5 fruit fly cellular contexts compared by ENCODE assay signal in genomic region chrX:10474625-10475024, dm6.
TF ChIP-seq lines count a peak whose summit lies in the region.

Gene nocte (minus strand): TSS chrX:10474675.

- TF ChIP-seq CTCF in whole organism, embryonic (GFP tag; optimal IDR thresholded peaks at IDR 0.05; lab: Kevin White, UChicago): no peak

TF ChIP-seq in whole organism, adult, 20 proteins besides CTCF, POLR2A, EP300 and RAD21 (continues in another document):
- TF ChIP-seq CG11617 (GFP tag; optimal IDR thresholded peaks at IDR 0.05; lab: Kevin White, UChicago) (peak; percentile 26), CG33017 (tag; optimal IDR thresholded peaks at IDR 0.05; lab: Kevin White, UChicago) (no peak), toe (GFP tag; optimal IDR thresholded peaks at IDR 0.05; lab: Kevin White, UChicago) (peak; percentile 26), Clk (GFP tag; optimal IDR thresholded peaks at IDR 0.05; lab: Kevin White, UChicago) (no peak), bab1 (GFP tag; optimal IDR thresholded peaks at IDR 0.05; lab: Kevin White, UChicago) (peak; percentile 50), Crg-1 (GFP tag; optimal IDR thresholded peaks at IDR 0.05; lab: Kevin White, UChicago) (peak; percentile 11), Mnt (GFP tag; optimal IDR thresholded peaks at IDR 0.05; lab: Kevin White, UChicago) (peak; percentile 51), CG1620 (GFP tag; optimal IDR thresholded peaks at IDR 0.05; lab: Kevin White, UChicago) (peak; percentile 67), CG12768 (GFP tag; optimal IDR thresholded peaks at IDR 0.05; lab: Kevin White, UChicago) (no peak), Hr96 (GFP tag; optimal IDR thresholded peaks at IDR 0.05; lab: Kevin White, UChicago) (no peak), pad (GFP tag; optimal IDR thresholded peaks at IDR 0.05; lab: Kevin White, UChicago) (no peak), tj (GFP tag; optimal IDR thresholded peaks at IDR 0.05; lab: Kevin White, UChicago) (no peak), CG5204 (GFP tag; optimal IDR thresholded peaks at IDR 0.05; lab: Kevin White, UChicago) (no peak), cic (GFP tag; optimal IDR thresholded peaks at IDR 0.05; lab: Kevin White, UChicago) (no peak), CG7045 (GFP tag; optimal IDR thresholded peaks at IDR 0.05; lab: Kevin White, UChicago) (no peak), ovo (GFP tag; optimal IDR thresholded peaks at IDR 0.05; lab: Kevin White, UChicago) (peak; percentile 6), CG14711 (tag; optimal IDR thresholded peaks at IDR 0.05; lab: Kevin White, UChicago) (peak; percentile 60), cnc (optimal IDR thresholded peaks at IDR 0.05; lab: Kevin White, UChicago) (no peak), CG7101 (tag; optimal IDR thresholded peaks at IDR 0.05; lab: Kevin White, UChicago) (peak; percentile 4)

TF ChIP-seq in whole organism, embryonic, 481 proteins besides CTCF, POLR2A, EP300 and RAD21 (continues in another document):
- TF ChIP-seq bowl (GFP tag; IDR thresholded peaks at IDR 0.05; lab: Robert Waterston, UW) (no peak), bab2 (GFP tag; optimal IDR thresholded peaks at IDR 0.05; lab: Kevin White, UChicago) (peak; percentile 35), HHEX (GFP tag; optimal IDR thresholded peaks at IDR 0.05; lab: Kevin White, UChicago) (no peak), h (optimal IDR thresholded peaks at IDR 0.05; lab: Kevin White, UChicago) (no peak), CG9876 (GFP tag; optimal IDR thresholded peaks at IDR 0.05; lab: Kevin White, UChicago) (no peak), CG11085 (GFP tag; IDR thresholded peaks at IDR 0.05; lab: Robert Waterston, UW) (no peak), CG2678 (tag; optimal IDR thresholded peaks at IDR 0.05; lab: Kevin White, UChicago) (no peak), CG8388 (GFP tag; optimal IDR thresholded peaks at IDR 0.05; lab: Kevin White, UChicago) (no peak), CG12155 (GFP tag; optimal IDR thresholded peaks at IDR 0.05; lab: Kevin White, UChicago) (peak; percentile 11), Sox100B (GFP tag; optimal IDR thresholded peaks at IDR 0.05; lab: Kevin White, UChicago) (no peak), C15 (GFP tag; IDR thresholded peaks at IDR 0.05; lab: Robert Waterston, UW) (no peak), CG8290 (GFP tag; optimal IDR thresholded peaks at IDR 0.05; lab: Kevin White, UChicago) (no peak), CG8290 (tag; optimal IDR thresholded peaks at IDR 0.05; lab: Kevin White, UChicago) (peak in 1 of 2 experiments; percentile 4), Optix (GFP tag; IDR thresholded peaks at IDR 0.05; lab: Robert Waterston, UW) (no peak), MESR4 (GFP tag; optimal IDR thresholded peaks at IDR 0.05; lab: Kevin White, UChicago) (peak; percentile 8), HmgZ (tag; optimal IDR thresholded peaks at IDR 0.05; lab: Kevin White, UChicago) (no peak), az2 (GFP tag; optimal IDR thresholded peaks at IDR 0.05; lab: Kevin White, UChicago) (no peak), pum (GFP tag; optimal IDR thresholded peaks at IDR 0.05; lab: Kevin White, UChicago) (no peak), CG12659 (GFP tag; optimal IDR thresholded peaks at IDR 0.05; lab: Kevin White, UChicago) (peak; percentile 63), pzg (GFP tag; optimal IDR thresholded peaks at IDR 0.05; lab: Kevin White, UChicago) (peak; percentile 56)

TF ChIP-seq in whole organism, prepupa, 60 proteins besides CTCF, POLR2A, EP300 and RAD21:
- no peak for TF ChIP-seq fd59A (GFP tag; optimal IDR thresholded peaks at IDR 0.05; lab: Kevin White, UChicago)
- TF ChIP-seq CG8119 (GFP tag; IDR thresholded peaks at IDR 0.05; lab: Robert Waterston, UW): no peak
- peak; percentile 19 for TF ChIP-seq CG31627 (GFP tag; optimal IDR thresholded peaks at IDR 0.05; lab: Kevin White, UChicago)
- TF ChIP-seq esn (GFP tag; optimal IDR thresholded peaks at IDR 0.05; lab: Kevin White, UChicago): peak; percentile 22
- TF ChIP-seq svp (GFP tag; lab: Kevin White, UChicago): peak; percentile 76
- TF ChIP-seq cyc (GFP tag; optimal IDR thresholded peaks at IDR 0.05; lab: Kevin White, UChicago): peak; percentile 28
- TF ChIP-seq Hr39 (GFP tag; optimal IDR thresholded peaks at IDR 0.05; lab: Kevin White, UChicago): peak; percentile 18
- TF ChIP-seq CG10631 (GFP tag; optimal IDR thresholded peaks at IDR 0.05; lab: Kevin White, UChicago): peak; percentile 11
- TF ChIP-seq Eip78C (GFP tag; lab: Kevin White, UChicago): peak; percentile 52

TF ChIP-seq in whole organism, pupa, 21 proteins besides CTCF, POLR2A, EP300 and RAD21:
- TF ChIP-seq CG4496 (GFP tag; IDR thresholded peaks at IDR 0.05; lab: Robert Waterston, UW) (0 out of 3 replicates have a peak, but pooled peaks have one; percentile 16), CG8159 (tag; optimal IDR thresholded peaks at IDR 0.05; lab: Kevin White, UChicago) (no peak)

TF ChIP-seq in whole organism, wandering third instar larva, 38 proteins besides CTCF, POLR2A, EP300 and RAD21:
- peak; percentile 16 for TF ChIP-seq HLH106 (tag; optimal IDR thresholded peaks at IDR 0.05; lab: Kevin White, UChicago)
- peak in 1 of 2 experiments; percentile 32 for TF ChIP-seq foxo (GFP tag; optimal IDR thresholded peaks at IDR 0.05; lab: Kevin White, UChicago)
- TF ChIP-seq ey (GFP tag; optimal IDR thresholded peaks at IDR 0.05; lab: Kevin White, UChicago): peak; percentile 1
- no peak for TF ChIP-seq pan (optimal IDR thresholded peaks at IDR 0.05; lab: Kevin White, UChicago)
- TF ChIP-seq GATAd (GFP tag; optimal IDR thresholded peaks at IDR 0.05; lab: Kevin White, UChicago): no peak
- no peak for TF ChIP-seq br (GFP tag; optimal IDR thresholded peaks at IDR 0.05; lab: Kevin White, UChicago)
- no peak for TF ChIP-seq h (GFP tag; optimal IDR thresholded peaks at IDR 0.05; lab: Kevin White, UChicago)
